Worm (Caenorhabditis elegans): Measurements from ENCODE around the gene Y16B4A.2.
A peak's percentile ranks its signal among the peaks of the same experiment; 100 is the strongest.

Y16B4A.2 gene

DNA sequence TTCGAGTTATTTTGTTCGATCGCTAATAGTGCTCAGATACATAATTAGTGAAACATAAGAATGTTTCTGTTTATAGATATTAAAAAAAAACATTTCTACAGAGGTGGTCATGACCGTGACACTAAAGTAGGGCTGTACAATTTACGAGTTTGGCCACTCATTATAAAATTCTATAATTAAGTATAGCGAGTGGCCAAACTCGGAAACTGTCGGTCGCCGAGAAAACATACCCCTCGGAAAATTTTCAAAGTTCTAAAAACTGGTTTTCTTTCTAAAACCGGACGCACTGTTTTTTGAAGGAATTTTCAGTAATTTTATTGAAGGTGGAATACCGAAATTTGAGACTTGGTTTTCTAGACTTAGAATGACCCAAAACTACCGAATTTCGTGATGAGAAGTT, 34.1 kb upstream of the Y16B4A.2 start:
- TF ChIP-seq sem-2 (GFP tag; optimal IDR thresholded peaks at IDR 0.05) (no peak), zip-8 (tag; optimal IDR thresholded peaks at IDR 0.05) (no peak), nhr-28 (tag; optimal IDR thresholded peaks at IDR 0.05) (no peak), mep-1 (tag; optimal IDR thresholded peaks at IDR 0.05) (no peak), ces-1 (GFP tag; optimal IDR thresholded peaks at IDR 0.05) (no peak), hlh-1 (tag; optimal IDR thresholded peaks at IDR 0.05) (no peak), mls-2 (tag; optimal IDR thresholded peaks at IDR 0.05) (no peak), elt-3 (tag; optimal IDR thresholded peaks at IDR 0.05) (no peak), unc-62 (GFP tag; optimal IDR thresholded peaks at IDR 0.05) (no peak), cnd-1 (tag; optimal IDR thresholded peaks at IDR 0.05) (no peak), nhr-76 (tag; optimal IDR thresholded peaks at IDR 0.05) (no peak), nhr-12 (tag; optimal IDR thresholded peaks at IDR 0.05) (no peak), ceh-39 (tag; optimal IDR thresholded peaks at IDR 0.05) (no peak), ceh-83 (GFP tag; optimal IDR thresholded peaks at IDR 0.05) (no peak), snpc-4 (tag; optimal IDR thresholded peaks at IDR 0.05) (no peak)

DNA sequence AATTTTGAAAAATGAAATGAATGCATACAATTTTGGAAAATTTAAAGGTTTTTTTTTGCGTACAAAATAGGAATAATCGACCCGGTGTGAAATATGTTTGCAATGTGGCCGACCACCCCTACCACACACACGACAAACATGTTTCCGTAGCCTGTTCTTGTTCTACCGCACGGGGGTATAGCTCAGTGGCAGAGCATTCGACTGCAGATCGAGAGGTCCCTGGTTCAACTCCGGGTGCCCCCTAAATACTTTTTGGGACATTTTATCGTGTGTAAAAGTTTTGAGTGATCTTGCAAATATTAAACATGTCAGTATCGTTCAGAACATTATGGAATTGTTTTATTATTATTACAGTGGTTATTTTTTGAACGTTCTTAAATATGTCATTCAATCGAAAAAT, 33.1 kb upstream of the Y16B4A.2 start:
- TF ChIP-seq unc-120 (tag; optimal IDR thresholded peaks at IDR 0.05; ENCODE audit: poor library complexity, severe bottlenecking) (peak; percentile 79), ceh-83 (GFP tag; optimal IDR thresholded peaks at IDR 0.05) (peak; percentile 91), tbx-8 (GFP tag; optimal IDR thresholded peaks at IDR 0.05) (peak; percentile 66), unc-39 (tag; optimal IDR thresholded peaks at IDR 0.05) (no peak), zip-8 (tag; optimal IDR thresholded peaks at IDR 0.05) (no peak), sptf-1 (tag; optimal IDR thresholded peaks at IDR 0.05) (peak; percentile 91), bed-3 (GFP tag; optimal IDR thresholded peaks at IDR 0.05) (peak; percentile 73), lin-32 (GFP tag; optimal IDR thresholded peaks at IDR 0.05) (peak; percentile 52), M03D4.4 (tag; optimal IDR thresholded peaks at IDR 0.05) (peak; percentile 87), mls-2 (tag; optimal IDR thresholded peaks at IDR 0.05) (peak; percentile 90), pha-4 (tag; optimal IDR thresholded peaks at IDR 0.05) (no peak), unc-62 (GFP tag; optimal IDR thresholded peaks at IDR 0.05) (peak; percentile 2), ham-2 (GFP tag; optimal IDR thresholded peaks at IDR 0.05) (peak; percentile 55), ceh-43 (GFP tag; optimal IDR thresholded peaks at IDR 0.05) (peak; percentile 83), drap-1 (GFP tag; optimal IDR thresholded peaks at IDR 0.05) (peak; percentile 90), blmp-1 (tag; optimal IDR thresholded peaks at IDR 0.05) (no peak), nhr-12 (tag; optimal IDR thresholded peaks at IDR 0.05) (no peak), sem-2 (GFP tag; optimal IDR thresholded peaks at IDR 0.05) (peak; percentile 84), flh-1 (GFP tag; optimal IDR thresholded peaks at IDR 0.05) (peak; percentile 71), cnd-1 (tag; optimal IDR thresholded peaks at IDR 0.05) (peak; percentile 89)

DNA sequence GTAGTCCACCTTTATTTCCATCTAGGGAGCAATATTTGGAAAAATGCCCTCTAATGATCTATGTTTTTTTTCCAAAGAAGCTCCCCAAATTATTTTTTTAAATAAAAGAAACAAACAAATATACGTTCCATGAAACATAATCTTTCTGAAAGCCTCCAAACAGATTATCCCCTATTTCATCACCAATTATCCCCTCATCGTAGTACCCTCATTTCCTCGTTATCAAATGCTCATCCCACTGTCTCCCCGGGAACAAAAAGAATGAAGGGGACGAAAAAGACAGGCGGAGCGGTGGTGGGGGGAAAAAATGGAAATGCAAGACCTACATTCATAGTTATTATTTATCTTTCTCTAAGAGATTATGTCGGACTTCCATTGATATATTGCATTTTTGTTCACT, 25.8 kb upstream of the Y16B4A.2 start:
- TF ChIP-seq nhr-12 (tag; optimal IDR thresholded peaks at IDR 0.05) = no peak
- no peak for TF ChIP-seq nhr-28 (tag; optimal IDR thresholded peaks at IDR 0.05)
- no peak for TF ChIP-seq sptf-1 (tag; optimal IDR thresholded peaks at IDR 0.05)
- TF ChIP-seq zip-8 (tag; optimal IDR thresholded peaks at IDR 0.05) = no peak
- no peak for TF ChIP-seq unc-39 (tag; optimal IDR thresholded peaks at IDR 0.05)
- TF ChIP-seq sem-2 (GFP tag; optimal IDR thresholded peaks at IDR 0.05) = no peak
- TF ChIP-seq ceh-43 (GFP tag; optimal IDR thresholded peaks at IDR 0.05) = no peak
- TF ChIP-seq drap-1 (GFP tag; optimal IDR thresholded peaks at IDR 0.05) = no peak

ce11 chrX:14794170-14794569, 22.5 kb upstream of the Y16B4A.2 start:
- TF ChIP-seq unc-120 (tag; optimal IDR thresholded peaks at IDR 0.05; ENCODE audit: poor library complexity, severe bottlenecking) (no peak), flh-1 (GFP tag; optimal IDR thresholded peaks at IDR 0.05) (no peak), mab-5 (tag; optimal IDR thresholded peaks at IDR 0.05) (no peak), ceh-43 (GFP tag; optimal IDR thresholded peaks at IDR 0.05) (no peak), nhr-28 (tag; optimal IDR thresholded peaks at IDR 0.05) (no peak), sptf-1 (tag; optimal IDR thresholded peaks at IDR 0.05) (no peak), M03D4.4 (tag; optimal IDR thresholded peaks at IDR 0.05) (no peak), nhr-237 (tag; optimal IDR thresholded peaks at IDR 0.05) (no peak), ztf-11 (tag; optimal IDR thresholded peaks at IDR 0.05) (no peak), blmp-1 (tag; optimal IDR thresholded peaks at IDR 0.05) (no peak), snpc-4 (tag; optimal IDR thresholded peaks at IDR 0.05) (no peak), lin-13 (tag; optimal IDR thresholded peaks at IDR 0.05) (no peak), unc-39 (tag; optimal IDR thresholded peaks at IDR 0.05) (no peak), nhr-12 (tag; optimal IDR thresholded peaks at IDR 0.05) (no peak), lsy-2 (tag; optimal IDR thresholded peaks at IDR 0.05) (no peak), hlh-1 (tag; optimal IDR thresholded peaks at IDR 0.05) (no peak), cnd-1 (tag; optimal IDR thresholded peaks at IDR 0.05) (no peak), elt-3 (tag; optimal IDR thresholded peaks at IDR 0.05) (no peak)
